Fruit fly (Drosophila melanogaster): ENCODE data around the gene AP-2sigma.

AP-2sigma gene

dm6 chr3R:21246492-21247061 lies 23.3 kb downstream of the AP-2sigma start, which contains the start of gene ETHR (continued):
- TF ChIP-seq CG1233 (GFP tag; optimal IDR thresholded peaks at IDR 0.05) (peak; percentile 22), Max (GFP tag; optimal IDR thresholded peaks at IDR 0.05) (peak; percentile 12), otp (GFP tag; IDR thresholded peaks at IDR 0.05) (no peak), CG31441 (GFP tag; IDR thresholded peaks at IDR 0.05) (peak; percentile 45), row (GFP tag; IDR thresholded peaks at IDR 0.05) (peak; percentile 60; the same call in 2 of the 3 replicates), HLHmδ (GFP tag; optimal IDR thresholded peaks at IDR 0.05) (no peak), CG7963 (GFP tag; IDR thresholded peaks at IDR 0.05; ENCODE audit: partially characterized antibody) (no peak), Gug (GFP tag; IDR thresholded peaks at IDR 0.05) (no peak), CG15269 (tag; optimal IDR thresholded peaks at IDR 0.05) (peak; percentile 78), CG14441 (GFP tag; IDR thresholded peaks at IDR 0.05) (peak; percentile 47; the same call in 1 of the 2 replicates), grau (tag; optimal IDR thresholded peaks at IDR 0.05) (peak; percentile 56), CG13123 (GFP tag; optimal IDR thresholded peaks at IDR 0.05) (no peak), Ets65A (GFP tag) (peak; percentile 58), B-H1 (GFP tag; IDR thresholded peaks at IDR 0.05) (peak; percentile 43; the same call in 2 of the 3 replicates), CG30431 (GFP tag; optimal IDR thresholded peaks at IDR 0.05) (no peak), jigr1 (GFP tag; IDR thresholded peaks at IDR 0.05) (no peak), CG7745 (tag; optimal IDR thresholded peaks at IDR 0.05) (no peak), Hand (GFP tag; optimal IDR thresholded peaks at IDR 0.05) (peak; percentile 59), CG6272 (GFP tag; IDR thresholded peaks at IDR 0.05) (no peak), H2.0 (GFP tag; IDR thresholded peaks at IDR 0.05) (0 out of 2 replicates have a peak, but pooled peaks have one; percentile 16), al (GFP tag; IDR thresholded peaks at IDR 0.05) (0 out of 2 replicates have a peak, but pooled peaks have one; percentile 30), Oaz (GFP tag; IDR thresholded peaks at IDR 0.05) (no peak), CG13424 (tag; optimal IDR thresholded peaks at IDR 0.05) (peak; percentile 51), NfI (GFP tag; optimal IDR thresholded peaks at IDR 0.05) (peak; percentile 30), E2f1 (GFP tag; IDR thresholded peaks at IDR 0.05) (peak; percentile 74; the same call in 1 of the 2 replicates), Atf6 (GFP tag; IDR thresholded peaks at IDR 0.05) (peak; percentile 75), eve (GFP tag; optimal IDR thresholded peaks at IDR 0.05) (no peak), CG6689 (GFP tag; IDR thresholded peaks at IDR 0.05) (no peak), ftz-f1 (GFP tag; optimal IDR thresholded peaks at IDR 0.05) (peak; percentile 80), CG12942 (GFP tag; optimal IDR thresholded peaks at IDR 0.05) (no peak), Oli (tag; optimal IDR thresholded peaks at IDR 0.05) (peak; percentile 22), hb (GFP tag; IDR thresholded peaks at IDR 0.05; ENCODE audit: partially characterized antibody) (no peak), CG11696 (GFP tag; IDR thresholded peaks at IDR 0.05) (no peak), CG31365 (tag; optimal IDR thresholded peaks at IDR 0.05) (no peak), Jarid2 (GFP tag; optimal IDR thresholded peaks at IDR 0.05) (no peak), CG10274 (GFP tag; optimal IDR thresholded peaks at IDR 0.05) (no peak), da (GFP tag; optimal IDR thresholded peaks at IDR 0.05) (no peak), lov (optimal IDR thresholded peaks at IDR 0.05) (no peak), lov (GFP tag; IDR thresholded peaks at IDR 0.05) (no peak), gem (tag; optimal IDR thresholded peaks at IDR 0.05) (peak; percentile 62), CG31224 (GFP tag; IDR thresholded peaks at IDR 0.05) (no peak), mirr (GFP tag; optimal IDR thresholded peaks at IDR 0.05) (peak; percentile 85), CG1602 (GFP tag; optimal IDR thresholded peaks at IDR 0.05) (no peak), pzg (GFP tag; optimal IDR thresholded peaks at IDR 0.05) (peak; percentile 19), knrl (GFP tag; IDR thresholded peaks at IDR 0.05; ENCODE audit: partially characterized antibody) (no peak), CG15514 (GFP tag; optimal IDR thresholded peaks at IDR 0.05) (peak; percentile 45), CG5245 (GFP tag; optimal IDR thresholded peaks at IDR 0.05) (no peak), Deaf1 (tag; optimal IDR thresholded peaks at IDR 0.05) (peak; percentile 51), CG14050 (GFP tag; IDR thresholded peaks at IDR 0.05) (no peak), CG12236 (GFP tag; optimal IDR thresholded peaks at IDR 0.05) (no peak), lilli (GFP tag; optimal IDR thresholded peaks at IDR 0.05) (peak; percentile 34)
